Fruit fly (Drosophila melanogaster): ENCODE measurements around the gene CG13678.

The CG13678 gene

DNA sequence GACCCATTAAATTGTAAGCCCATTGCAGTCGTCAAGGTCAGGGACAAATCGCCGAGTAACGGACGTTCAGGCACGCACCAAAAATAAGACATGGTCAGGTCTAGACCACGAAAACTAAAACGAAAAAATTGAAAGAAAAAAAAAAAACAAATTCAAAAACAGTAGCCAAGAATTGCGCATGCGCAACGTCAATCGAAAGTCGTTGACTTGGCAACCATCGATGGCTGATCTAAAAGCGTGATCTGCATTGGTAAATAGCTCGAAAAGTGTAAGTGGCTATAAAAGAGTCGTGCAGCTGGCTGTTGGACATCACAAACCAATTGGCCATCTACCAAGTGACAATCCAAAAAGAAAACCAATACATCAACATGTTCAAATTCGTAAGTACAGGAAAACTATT, at the start of gene CG13678:
Gene CG13678 (plus strand): TSS at position 307 of the 400 bp plus-strand sequence.
- TF ChIP-seq vvl (GFP tag; IDR thresholded peaks at IDR 0.05) (0 out of 2 replicates have a peak, but pooled peaks have one; percentile 44), Blimp-1 (GFP tag; optimal IDR thresholded peaks at IDR 0.05) (peak; percentile 87), kni (GFP tag; optimal IDR thresholded peaks at IDR 0.05) (peak; percentile 79), run (tag; optimal IDR thresholded peaks at IDR 0.05) (no peak)

DNA sequence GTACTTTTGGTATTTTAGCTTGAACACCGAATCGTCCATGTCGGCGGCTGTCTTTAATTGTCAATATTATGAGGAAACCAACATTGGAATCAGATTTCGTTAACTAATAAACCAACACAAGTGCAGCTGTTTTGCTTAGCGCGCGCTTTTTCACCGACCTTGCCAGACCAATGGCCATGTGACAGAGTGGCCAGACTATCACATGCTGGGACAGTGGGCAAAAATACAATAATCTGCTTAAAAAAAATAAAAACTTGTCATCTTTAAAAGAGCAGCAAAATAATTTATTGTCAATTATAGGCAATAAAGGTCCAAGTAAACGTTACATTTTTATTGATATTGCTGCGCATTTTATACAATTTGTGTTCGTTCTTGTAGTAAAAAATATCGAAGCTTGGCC, 46.1 kb upstream of the CG13678 start, which contains the start of gene RecQ4:
Gene RecQ4 (minus strand): TSS at position 161 of the 400 bp plus-strand sequence.
- peak; percentile 51; the same call in 1 of the 2 replicates for TF ChIP-seq CG13287 (GFP tag; IDR thresholded peaks at IDR 0.05; ENCODE audit: partially characterized antibody)
- no peak for TF ChIP-seq wor (GFP tag; IDR thresholded peaks at IDR 0.05)
- peak; percentile 90 for TF ChIP-seq row (GFP tag; IDR thresholded peaks at IDR 0.05)
- TF ChIP-seq Neu2 (GFP tag; optimal IDR thresholded peaks at IDR 0.05; ENCODE audit: borderline replicate concordance), result no peak
- no peak for TF ChIP-seq z (GFP tag; IDR thresholded peaks at IDR 0.05)
- TF ChIP-seq jumu (GFP tag; optimal IDR thresholded peaks at IDR 0.05), result no peak
- TF ChIP-seq CG3407 (GFP tag; optimal IDR thresholded peaks at IDR 0.05), result no peak
- peak; percentile 14 for TF ChIP-seq Elba2 (GFP tag; optimal IDR thresholded peaks at IDR 0.05)
- 0 out of 2 replicates have a peak, but pooled peaks have one; percentile 24 for TF ChIP-seq CG9932 (GFP tag; IDR thresholded peaks at IDR 0.05)
- peak; percentile 81 for TF ChIP-seq pzg (GFP tag; optimal IDR thresholded peaks at IDR 0.05)
- TF ChIP-seq ems (GFP tag; optimal IDR thresholded peaks at IDR 0.05), result peak; percentile 17
- TF ChIP-seq E2f2 (GFP tag; IDR thresholded peaks at IDR 0.05), result peak; percentile 97
- TF ChIP-seq MBD-R2 (GFP tag; IDR thresholded peaks at IDR 0.05), result peak; percentile 78
- TF ChIP-seq sug (tag; optimal IDR thresholded peaks at IDR 0.05), result no peak
- no peak for TF ChIP-seq CG7372 (GFP tag; IDR thresholded peaks at IDR 0.05)
- TF ChIP-seq sens-2 (GFP tag; IDR thresholded peaks at IDR 0.05), result no peak
- no peak for TF ChIP-seq NFAT (GFP tag; IDR thresholded peaks at IDR 0.05)
- TF ChIP-seq CG33213 (GFP tag; optimal IDR thresholded peaks at IDR 0.05), result no peak
- TF ChIP-seq CG6254 (GFP tag; optimal IDR thresholded peaks at IDR 0.05), result no peak
- TF ChIP-seq vfl (GFP tag; optimal IDR thresholded peaks at IDR 0.05), result peak; percentile 48
- TF ChIP-seq CG10959 (GFP tag; IDR thresholded peaks at IDR 0.05), result no peak
- TF ChIP-seq CG8924 (tag; optimal IDR thresholded peaks at IDR 0.05), result no peak
- TF ChIP-seq CG32532 (GFP tag; IDR thresholded peaks at IDR 0.05), result no peak
- TF ChIP-seq pfk (GFP tag; optimal IDR thresholded peaks at IDR 0.05), result no peak
- peak; percentile 25; the same call in 1 of the 2 replicates for TF ChIP-seq hbn (GFP tag; IDR thresholded peaks at IDR 0.05; ENCODE audit: partially characterized antibody)
- TF ChIP-seq sens (GFP tag), result peak; percentile 77
- no peak for TF ChIP-seq pho (GFP tag; optimal IDR thresholded peaks at IDR 0.05)
- TF ChIP-seq dpn (GFP tag; optimal IDR thresholded peaks at IDR 0.05), result peak in 1 of 2 experiments; percentile 7
- no peak for TF ChIP-seq CG10366 (GFP tag; IDR thresholded peaks at IDR 0.05)
- TF ChIP-seq Fer2 (tag; optimal IDR thresholded peaks at IDR 0.05), result no peak
- peak; percentile 44 for TF ChIP-seq gfzf (GFP tag; optimal IDR thresholded peaks at IDR 0.05)
- no peak for TF ChIP-seq exex (tag; optimal IDR thresholded peaks at IDR 0.05)
- TF ChIP-seq Eip74EF (GFP tag; optimal IDR thresholded peaks at IDR 0.05), result no peak
- no peak for TF ChIP-seq twi (tag; optimal IDR thresholded peaks at IDR 0.05)
- TF ChIP-seq amos (GFP tag; IDR thresholded peaks at IDR 0.05; ENCODE audit: partially characterized antibody), result peak; percentile 54
- no peak for TF ChIP-seq CG12071 (GFP tag; optimal IDR thresholded peaks at IDR 0.05)
- TF ChIP-seq inv (GFP tag; IDR thresholded peaks at IDR 0.05; ENCODE audit: partially characterized antibody), result peak; percentile 29; the same call in 1 of the 2 replicates
- TF ChIP-seq sisA (GFP tag; IDR thresholded peaks at IDR 0.05), result no peak
- no peak for TF ChIP-seq HLHmδ (GFP tag; optimal IDR thresholded peaks at IDR 0.05)
- TF ChIP-seq knrl (GFP tag; IDR thresholded peaks at IDR 0.05; ENCODE audit: partially characterized antibody), result peak; percentile 26; the same call in 1 of the 3 replicates
- TF ChIP-seq CG18011 (GFP tag; optimal IDR thresholded peaks at IDR 0.05), result peak; percentile 17
- no peak for TF ChIP-seq otp (GFP tag; IDR thresholded peaks at IDR 0.05)
- TF ChIP-seq Xbp1 (GFP tag; optimal IDR thresholded peaks at IDR 0.05), result no peak
- TF ChIP-seq Xrp1 (GFP tag; IDR thresholded peaks at IDR 0.05), result 0 out of 2 replicates have a peak, but pooled peaks have one; percentile 15
- peak; percentile 65 for TF ChIP-seq CG4282 (GFP tag; optimal IDR thresholded peaks at IDR 0.05)

All from whole organism, embryonic.